Worm (Caenorhabditis elegans): ENCODE data around the gene scyl-1.
A peak's percentile ranks its signal among the peaks of the same experiment; 100 is the strongest.

The scyl-1 gene

DNA sequence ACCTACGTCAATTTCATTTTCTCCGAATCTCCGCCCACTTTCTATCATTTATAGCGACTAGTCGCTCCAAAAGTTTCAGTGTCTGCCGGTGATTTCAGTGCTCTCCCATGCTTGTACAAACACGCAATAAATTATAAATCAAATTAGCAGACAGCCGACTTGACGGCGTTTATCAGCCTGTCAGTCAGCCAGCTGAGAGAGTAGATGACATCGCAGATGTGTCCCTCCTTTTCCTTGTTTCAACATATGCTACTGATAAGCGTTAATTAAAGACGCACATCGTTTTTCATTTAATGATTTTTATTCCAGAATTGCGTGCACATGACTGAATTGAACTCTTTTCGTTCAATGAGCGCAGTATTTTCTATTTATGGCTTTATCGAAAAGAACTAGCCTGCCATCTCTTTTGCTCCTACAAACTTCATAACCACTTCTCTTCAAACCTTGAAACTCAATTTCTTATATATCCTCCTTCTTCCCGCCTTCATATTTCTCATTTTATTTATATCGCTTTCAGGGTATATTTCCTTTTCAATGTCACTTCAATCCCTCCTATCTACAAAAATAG is 1.8 kb upstream of the scyl-1 start, which contains the start of gene lap-2:
lap-2 (plus strand) TSS at position 518 of the 568 bp plus-strand sequence.
- TF ChIP-seq elt-2 (tag; optimal IDR thresholded peaks at IDR 0.05), result peak; percentile 91
- peak; percentile 41 for TF ChIP-seq lin-14 (GFP tag; optimal IDR thresholded peaks at IDR 0.05)
- no peak for TF ChIP-seq efl-1 (optimal IDR thresholded peaks at IDR 0.05)
- TF ChIP-seq efl-1 (GFP tag; optimal IDR thresholded peaks at IDR 0.05 in 1 of 2), result peak in 1 of 2 experiments; percentile 6
- peak in 1 of 3 experiments; percentile 3 for TF ChIP-seq dpl-1 (GFP tag; optimal IDR thresholded peaks at IDR 0.05)
- no peak for TF ChIP-seq unc-86 (tag; optimal IDR thresholded peaks at IDR 0.05)
- 0 out of 2 replicates have a peak, but pooled peaks have one; percentile 13 for TF ChIP-seq nhr-19 (GFP tag; conservative IDR thresholded peaks at IDR 0.05)
- TF ChIP-seq pqm-1 (tag; optimal IDR thresholded peaks at IDR 0.05), result peak; percentile 21
- TF ChIP-seq nhr-71 (tag; optimal IDR thresholded peaks at IDR 0.05), result peak; percentile 54
- peak in 1 of 2 experiments; percentile 39 for TF ChIP-seq lin-35 (GFP tag; optimal IDR thresholded peaks at IDR 0.05)
- peak; percentile 19 for TF ChIP-seq nhr-85 (tag)
- peak; percentile 29 for TF ChIP-seq nhr-20 (tag; optimal IDR thresholded peaks at IDR 0.05)
- TF ChIP-seq ceh-88 (GFP tag; IDR thresholded peaks at IDR 0.05), result no peak
- peak; percentile 5 for TF ChIP-seq jun-1 (tag; optimal IDR thresholded peaks at IDR 0.05)
- TF ChIP-seq egl-27 (tag; optimal IDR thresholded peaks at IDR 0.05), result no peak
- TF ChIP-seq tlp-1 (tag; optimal IDR thresholded peaks at IDR 0.05), result no peak

DNA sequence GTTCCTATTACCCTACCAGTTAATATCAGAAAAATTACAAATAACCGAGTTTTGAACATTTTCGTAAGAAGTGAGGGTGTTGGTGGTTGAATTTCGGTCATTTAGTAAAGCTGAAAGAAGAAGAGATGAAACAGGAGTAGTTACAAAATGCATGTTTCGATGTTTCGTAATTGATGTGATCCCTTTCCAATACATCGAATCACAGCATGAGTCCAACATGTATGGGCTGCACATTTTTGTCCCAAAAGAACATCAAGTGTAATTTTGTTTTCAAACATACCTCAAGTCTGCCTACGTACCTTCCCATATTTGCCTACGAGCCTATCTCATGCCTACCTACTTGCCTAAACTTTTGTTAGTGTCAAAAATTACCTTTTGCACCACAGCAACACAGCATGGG is 5.1 kb downstream of the scyl-1 start, which contains the start of gene W07G4.2:
W07G4.2 (minus strand) TSS at position 101 of the 400 bp plus-strand sequence.
- TF ChIP-seq ceh-82 (tag; optimal IDR thresholded peaks at IDR 0.05) (no peak), ceh-90 (tag; optimal IDR thresholded peaks at IDR 0.05) (no peak), nhr-77 (tag; optimal IDR thresholded peaks at IDR 0.05) (no peak), C34B4.2 (tag; optimal IDR thresholded peaks at IDR 0.05) (no peak), nhr-84 (tag; optimal IDR thresholded peaks at IDR 0.05) (no peak), zag-1 (tag; optimal IDR thresholded peaks at IDR 0.05) (no peak), skn-1 (tag; optimal IDR thresholded peaks at IDR 0.05) (no peak), nhr-90 (tag; optimal IDR thresholded peaks at IDR 0.05; ENCODE audit: poor library complexity) (no peak), isw-1 (GFP tag; IDR thresholded peaks at IDR 0.05) (no peak)

DNA sequence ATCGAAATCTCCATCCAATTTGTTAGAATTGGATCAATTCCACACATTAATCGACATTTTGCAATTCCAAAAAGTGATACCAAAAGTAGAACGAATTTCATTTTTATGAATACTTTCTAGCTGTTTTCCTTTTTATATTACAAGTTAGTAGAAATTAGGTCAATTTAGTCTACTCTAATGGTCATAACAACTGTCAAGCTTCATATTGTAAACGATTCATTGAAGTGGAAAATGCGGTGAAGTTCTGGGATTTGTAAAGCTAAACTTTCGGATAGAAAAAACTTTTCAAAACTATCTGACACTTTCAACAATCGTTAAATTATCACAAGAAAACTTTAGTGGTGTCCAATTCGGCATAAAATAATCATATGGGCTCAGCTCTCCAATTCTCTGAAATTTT is 6.9 kb downstream of the scyl-1 start, which contains the start of gene W07G4.7:
W07G4.7 (minus strand) TSS at position 101 of the 400 bp plus-strand sequence.
- TF ChIP-seq efl-1 (optimal IDR thresholded peaks at IDR 0.05) (no peak), efl-1 (GFP tag; optimal IDR thresholded peaks at IDR 0.05 in 1 of 2) (no peak), lir-3 (tag; optimal IDR thresholded peaks at IDR 0.05; ENCODE audit: poor library complexity) (no peak), ama-1 (optimal IDR thresholded peaks at IDR 0.05) (no peak), lin-14 (GFP tag; optimal IDR thresholded peaks at IDR 0.05) (no peak), hlh-4 (tag; optimal IDR thresholded peaks at IDR 0.05) (no peak), nhr-12 (tag; optimal IDR thresholded peaks at IDR 0.05) (no peak), elt-2 (tag; optimal IDR thresholded peaks at IDR 0.05) (no peak), dsc-1 (tag; optimal IDR thresholded peaks at IDR 0.05) (no peak), nhr-237 (tag; optimal IDR thresholded peaks at IDR 0.05) (no peak)

DNA sequence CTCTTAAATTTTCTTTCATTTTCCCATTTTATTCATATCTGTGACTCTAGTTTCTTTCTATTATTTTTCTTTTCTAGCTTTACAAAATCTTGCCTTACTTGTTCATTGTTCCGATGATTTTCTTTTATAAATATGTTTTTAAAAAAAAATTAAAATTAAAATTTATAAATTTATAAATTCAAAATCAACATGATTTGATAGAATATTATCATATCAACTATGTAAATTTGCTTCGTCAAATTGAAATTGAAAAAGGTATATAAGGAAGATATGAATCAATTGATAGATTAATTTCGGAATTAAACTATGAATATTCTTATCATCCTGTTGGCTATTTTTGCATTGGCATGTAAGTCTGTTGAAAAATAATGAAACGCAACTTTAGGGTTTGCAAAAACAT is 8.3 kb downstream of the scyl-1 start, which contains the start of gene W07G4.1:
W07G4.1 (plus strand) TSS at position 301 of the 400 bp plus-strand sequence.
- TF ChIP-seq ztf-4 (tag; optimal IDR thresholded peaks at IDR 0.05), result no peak
- no peak for TF ChIP-seq nhr-90 (tag; optimal IDR thresholded peaks at IDR 0.05; ENCODE audit: poor library complexity)
- no peak for TF ChIP-seq mef-2 (tag; optimal IDR thresholded peaks at IDR 0.05)
- no peak for TF ChIP-seq sox-4 (tag; optimal IDR thresholded peaks at IDR 0.05)
- TF ChIP-seq tbx-2 (tag; optimal IDR thresholded peaks at IDR 0.05), result no peak
- no peak for TF ChIP-seq skn-1 (tag; optimal IDR thresholded peaks at IDR 0.05)
- TF ChIP-seq zip-4 (GFP tag; optimal IDR thresholded peaks at IDR 0.05), result no peak
- no peak for TF ChIP-seq hlh-4 (tag; optimal IDR thresholded peaks at IDR 0.05)
- TF ChIP-seq irx-1 (tag; optimal IDR thresholded peaks at IDR 0.05), result no peak
- no peak for TF ChIP-seq pag-3 (tag; optimal IDR thresholded peaks at IDR 0.05; ENCODE audit: borderline replicate concordance, insufficient read depth)
- TF ChIP-seq nhr-85 (tag), result no peak
- no peak for TF ChIP-seq lir-3 (tag; optimal IDR thresholded peaks at IDR 0.05; ENCODE audit: poor library complexity)
- TF ChIP-seq nhr-237 (tag; optimal IDR thresholded peaks at IDR 0.05), result no peak
- no peak for TF ChIP-seq pqm-1 (tag; optimal IDR thresholded peaks at IDR 0.05)
- no peak for TF ChIP-seq efl-3 (GFP tag; optimal IDR thresholded peaks at IDR 0.05)
- TF ChIP-seq ces-1 (GFP tag; optimal IDR thresholded peaks at IDR 0.05), result no peak
- no peak for TF ChIP-seq Y116A8C.19 (tag; optimal IDR thresholded peaks at IDR 0.05; ENCODE audit: borderline replicate concordance)
- no peak for TF ChIP-seq hpl-2 (GFP tag; optimal IDR thresholded peaks at IDR 0.05)
- TF ChIP-seq C34B4.2 (tag; optimal IDR thresholded peaks at IDR 0.05), result no peak

Measured in whole organism, L1 larva.